Fruit fly (Drosophila melanogaster) whole organism, embryonic: ENCODE results near the gene kraken.

Experiments used
- Atf-2 ChIP-seq: fragments of 200-800 bp; sonication (Bioruptor generic); optimal IDR thresholded peaks from 2 replicates; lab custom pipeline; 2016; ENCODE audit warnings: missing biosample characterization, missing genetic modification characterization
- B-H2 ChIP-seq: fragments of 200-800 bp; sonication (Bioruptor generic); optimal IDR thresholded peaks from 2 replicates; lab custom pipeline; 2018; ENCODE audit warnings: missing biosample characterization, mild to moderate bottlenecking, missing genetic modification characterization
- Bteb2 ChIP-seq: fragments of 200-800 bp; sonication (Bioruptor generic); optimal IDR thresholded peaks from 2 replicates; lab custom pipeline; 2016; ENCODE audit warnings: missing biosample characterization, missing genetic modification characterization
- CG10274 ChIP-seq: fragments of 200-800 bp; sonication (Bioruptor generic); optimal IDR thresholded peaks from 3 replicates; lab custom pipeline; 2017; ENCODE audit warnings: missing biosample characterization, mild to moderate bottlenecking, missing genetic modification characterization
- CG10654 ChIP-seq: fragments of 200-800 bp; sonication (Bioruptor generic); optimal IDR thresholded peaks from 2 replicates; lab custom pipeline; 2016; ENCODE audit warnings: missing biosample characterization, missing genetic modification characterization
- CG11093 ChIP-seq: fragments of 200-800 bp; sonication (Bioruptor generic); IDR thresholded peaks from 3 replicates; pipeline ENCODE4 v1.3.6; 2022; ENCODE audit warnings: missing biosample characterization, missing genetic modification characterization
- CG12155 ChIP-seq: fragments of 200-800 bp; sonication (Bioruptor generic); optimal IDR thresholded peaks from 3 replicates; lab custom pipeline; 2016; ENCODE audit warnings: missing biosample characterization, missing genetic modification characterization
- CG1233 ChIP-seq: fragments of 200-800 bp; sonication (Bioruptor generic); optimal IDR thresholded peaks from 4 replicates; lab custom pipeline; 2018; ENCODE audit warnings: missing biosample characterization, mild to moderate bottlenecking, missing genetic modification characterization
- CG12659 ChIP-seq: fragments of 200-800 bp; sonication (Bioruptor generic); optimal IDR thresholded peaks from 3 replicates; lab custom pipeline; 2017; ENCODE audit warnings: mild to moderate bottlenecking, missing biosample characterization, missing genetic modification reagents, missing genetic modification characterization
- CG14014 ChIP-seq: fragments of 200-800 bp; sonication (Bioruptor generic); IDR thresholded peaks from 2 replicates; pipeline ENCODE4 v1.3.6; 2022; ENCODE audit warnings: missing biosample characterization, missing genetic modification characterization
- CG14050 ChIP-seq: fragments of 200-800 bp; sonication (Bioruptor generic); IDR thresholded peaks from 3 replicates; pipeline ENCODE4 v1.3.6; 2022; ENCODE audit warnings: missing biosample characterization, missing genetic modification characterization
- CG1603 ChIP-seq: fragments of 200-800 bp; sonication (Bioruptor generic); optimal IDR thresholded peaks from 2 replicates; lab custom pipeline; 2019; ENCODE audit warnings: missing biosample characterization, mild to moderate bottlenecking, missing genetic modification characterization, moderate library complexity
- CG18764 ChIP-seq: fragments of 200-800 bp; sonication (Bioruptor generic); optimal IDR thresholded peaks from 3 replicates; lab custom pipeline; 2016; ENCODE audit warnings: missing biosample characterization, missing genetic modification characterization
- CG2120 ChIP-seq: fragments of 200-800 bp; sonication (Bioruptor generic); optimal IDR thresholded peaks from 3 replicates; lab custom pipeline; 2016; ENCODE audit warnings: missing biosample characterization, missing genetic modification characterization
- CG31365 ChIP-seq: fragments of 200-800 bp; sonication (Bioruptor generic); optimal IDR thresholded peaks from 2 replicates; lab custom pipeline; 2018; ENCODE audit warnings: missing biosample characterization, mild to moderate bottlenecking, missing genetic modification characterization
- CG4730 ChIP-seq: fragments of 200-800 bp; sonication (Bioruptor generic); IDR thresholded peaks from 2 replicates; pipeline ENCODE4 v1.3.6; 2022; ENCODE audit warnings: missing biosample characterization, missing genetic modification characterization
- CG4820 ChIP-seq: fragments of 200-800 bp; sonication (Bioruptor generic); optimal IDR thresholded peaks from 3 replicates; lab custom pipeline; 2016; ENCODE audit warnings: missing biosample characterization, missing genetic modification characterization
- CG6254 ChIP-seq: fragments of 200-800 bp; sonication (Bioruptor generic); optimal IDR thresholded peaks from 3 replicates; lab custom pipeline; 2017; ENCODE audit warnings: mild to moderate bottlenecking, missing biosample characterization, missing genetic modification reagents, missing genetic modification characterization
- CG7745 ChIP-seq: fragments of 200-800 bp; sonication (Bioruptor generic); optimal IDR thresholded peaks from 2 replicates; lab custom pipeline; 2018; ENCODE audit warnings: missing biosample characterization, mild to moderate bottlenecking, missing genetic modification characterization, moderate library complexity
- CG8290 ChIP-seq, 3 experiments: fragments of 200-800 bp; sonication (Bioruptor generic); optimal IDR thresholded peaks; 2 replicates each; lab custom pipeline; 2016 to 2019; ENCODE audit warnings: missing biosample characterization in 3 of 3, missing genetic modification characterization in 3 of 3, mild to moderate bottlenecking in 2 of 3, moderate library complexity in 1 of 3
- CG8765 ChIP-seq: fragments of 200-800 bp; sonication (Bioruptor generic); IDR thresholded peaks from 2 replicates; pipeline ENCODE4 v1.3.6; 2022; ENCODE audit warnings: missing biosample characterization, missing genetic modification characterization
- Deaf1 ChIP-seq: fragments of 200-800 bp; optimal IDR thresholded peaks from 3 replicates; lab custom pipeline; 2019; ENCODE audit warnings: missing biosample characterization, mild to moderate bottlenecking, missing genetic modification characterization, moderate library complexity
- Dek ChIP-seq: fragments of 200-800 bp; sonication (Bioruptor generic); optimal IDR thresholded peaks from 3 replicates; lab custom pipeline; 2019; ENCODE audit warnings: missing biosample characterization, mild to moderate bottlenecking, missing genetic modification characterization, moderate library complexity
- Dll ChIP-seq: fragments of 200-800 bp; sonication (Bioruptor generic); IDR thresholded peaks from 4 replicates; pipeline ENCODE4 v1.3.6; 2022; ENCODE audit warnings: missing biosample characterization, missing genetic modification characterization; ENCODE audit not compliant: partially characterized antibody
- Dp ChIP-seq: fragments of 200-800 bp; sonication (Bioruptor generic); optimal IDR thresholded peaks from 2 replicates; lab custom pipeline; 2018; ENCODE audit warnings: missing biosample characterization, mild to moderate bottlenecking, missing genetic modification characterization, moderate library complexity
- ERR ChIP-seq: fragments of 200-800 bp; sonication (Bioruptor generic); optimal IDR thresholded peaks from 2 replicates; lab custom pipeline; 2016; ENCODE audit warnings: missing biosample characterization, missing genetic modification characterization
- Elba2 ChIP-seq: fragments of 200-800 bp; sonication (Bioruptor generic); optimal IDR thresholded peaks from 3 replicates; lab custom pipeline; 2016; ENCODE audit warnings: missing biosample characterization, missing genetic modification characterization
- Ets65A ChIP-seq: fragments of 200-800 bp; sonication (Bioruptor generic); peaks from one replicate; lab custom pipeline; 2016; ENCODE audit warnings: missing biosample characterization, missing genetic modification characterization
- Gug ChIP-seq: fragments of 200-800 bp; sonication (Bioruptor generic); IDR thresholded peaks from 4 replicates; pipeline ENCODE4 v1.3.6; 2022; ENCODE audit warnings: missing biosample characterization, missing genetic modification characterization
- HLH4C ChIP-seq: fragments of 200-800 bp; sonication (Bioruptor generic); IDR thresholded peaks from 3 replicates; pipeline ENCODE4 v1.3.6; 2022; ENCODE audit warnings: missing biosample characterization, missing genetic modification characterization; ENCODE audit not compliant: partially characterized antibody
- Hmr ChIP-seq: fragments of 200-800 bp; sonication (Bioruptor generic); optimal IDR thresholded peaks from 3 replicates; lab custom pipeline; 2017; ENCODE audit warnings: mild to moderate bottlenecking, missing biosample characterization, missing genetic modification reagents, missing genetic modification characterization
- Hr51 ChIP-seq, 2 experiments: fragments of 200-800 bp; sonication (Bioruptor generic); optimal IDR thresholded peaks; 2 replicates in 1 of 2; 3 replicates in 1 of 2; lab custom pipeline; 2016 to 2018; ENCODE audit warnings: missing biosample characterization in 2 of 2, missing genetic modification characterization in 2 of 2, mild to moderate bottlenecking in 1 of 2, moderate library complexity in 1 of 2
- Nf-YC ChIP-seq: fragments of 200-800 bp; optimal IDR thresholded peaks from 3 replicates; lab custom pipeline; 2019; ENCODE audit warnings: missing biosample characterization, mild to moderate bottlenecking, missing genetic modification characterization, moderate library complexity
- Ssrp ChIP-seq: fragments of 200-800 bp; sonication (Bioruptor generic); optimal IDR thresholded peaks from 2 replicates; lab custom pipeline; 2018; ENCODE audit warnings: missing biosample characterization, mild to moderate bottlenecking, missing genetic modification characterization, moderate library complexity
- abd-A ChIP-seq: fragments of 200-800 bp; sonication (Bioruptor generic); optimal IDR thresholded peaks from 3 replicates; lab custom pipeline; 2019; ENCODE audit warnings: missing biosample characterization, mild to moderate bottlenecking, missing genetic modification characterization, moderate library complexity
- ap ChIP-seq: fragments of 200-800 bp; sonication (Bioruptor generic); IDR thresholded peaks from 2 replicates; pipeline ENCODE4 v1.3.6; 2022; ENCODE audit warnings: missing biosample characterization, missing genetic modification characterization
- dati ChIP-seq: fragments of 200-800 bp; sonication (Bioruptor generic); IDR thresholded peaks from 2 replicates; pipeline ENCODE4 v1.3.6; 2022; ENCODE audit warnings: missing biosample characterization, missing genetic modification characterization
- dm ChIP-seq: fragments of 200-800 bp; sonication (Bioruptor generic); optimal IDR thresholded peaks from 3 replicates; lab custom pipeline; 2016; ENCODE audit warnings: missing biosample characterization, missing genetic modification characterization
- dysf ChIP-seq: fragments of 200-800 bp; sonication (Bioruptor generic); IDR thresholded peaks from 3 replicates; pipeline ENCODE4 v1.3.6; 2022; ENCODE audit warnings: missing biosample characterization, missing genetic modification characterization
- fd3F ChIP-seq: fragments of 200-800 bp; sonication (Bioruptor generic); optimal IDR thresholded peaks from 2 replicates; lab custom pipeline; 2018; ENCODE audit warnings: missing biosample characterization, mild to moderate bottlenecking, missing genetic modification characterization, moderate library complexity
- fru ChIP-seq: fragments of >200 bp; optimal IDR thresholded peaks from 2 replicates; lab custom pipeline; 2017
- gcm2 ChIP-seq: fragments of 200-800 bp; sonication (Bioruptor generic); optimal IDR thresholded peaks from 2 replicates; lab custom pipeline; 2016; ENCODE audit warnings: missing biosample characterization, missing genetic modification characterization
- lilli ChIP-seq: fragments of 200-800 bp; sonication (Bioruptor generic); optimal IDR thresholded peaks from 3 replicates; lab custom pipeline; 2016; ENCODE audit warnings: missing biosample characterization, missing genetic modification characterization
- lmd ChIP-seq: fragments of 200-800 bp; sonication (Bioruptor generic); IDR thresholded peaks from 2 replicates; pipeline ENCODE4 v1.3.6; 2022; ENCODE audit warnings: missing biosample characterization, missing genetic modification characterization
- mld ChIP-seq: fragments of 200-800 bp; sonication (Bioruptor generic); IDR thresholded peaks from 3 replicates; pipeline ENCODE4 v1.3.6; 2022; ENCODE audit warnings: missing biosample characterization, missing genetic modification characterization; ENCODE audit not compliant: partially characterized antibody
- sc ChIP-seq, 3 experiments: fragments of >200 bp in 2 of 3; fragments of 200-800 bp in 1 of 3; sonication (Bioruptor generic) in 1 of 3; optimal IDR thresholded peaks; 2 replicates in 2 of 3; 3 replicates in 1 of 3; lab custom pipeline; 2017; ENCODE audit warnings: mild to moderate bottlenecking in 1 of 3, missing biosample characterization in 1 of 3, missing genetic modification characterization in 1 of 3, missing genetic modification reagents in 1 of 3
- scrt ChIP-seq: fragments of 200-800 bp; sonication (Bioruptor generic); optimal IDR thresholded peaks from 2 replicates; lab custom pipeline; 2018; ENCODE audit warnings: missing biosample characterization, mild to moderate bottlenecking, missing genetic modification characterization, moderate library complexity
- slbo ChIP-seq: fragments of 200-800 bp; sonication (Bioruptor generic); IDR thresholded peaks from 2 replicates; pipeline ENCODE4 v1.3.6; 2022; ENCODE audit warnings: missing biosample characterization, missing genetic modification characterization
- tx ChIP-seq: fragments of 200-800 bp; sonication (Bioruptor generic); optimal IDR thresholded peaks from 2 replicates; lab custom pipeline; 2016; ENCODE audit warnings: missing biosample characterization, missing genetic modification characterization
- unpg ChIP-seq: fragments of 200-800 bp; sonication (Bioruptor generic); optimal IDR thresholded peaks from 3 replicates; lab custom pipeline; 2018; ENCODE audit warnings: missing biosample characterization, mild to moderate bottlenecking, missing genetic modification characterization, moderate library complexity

Gene kraken

DNA sequence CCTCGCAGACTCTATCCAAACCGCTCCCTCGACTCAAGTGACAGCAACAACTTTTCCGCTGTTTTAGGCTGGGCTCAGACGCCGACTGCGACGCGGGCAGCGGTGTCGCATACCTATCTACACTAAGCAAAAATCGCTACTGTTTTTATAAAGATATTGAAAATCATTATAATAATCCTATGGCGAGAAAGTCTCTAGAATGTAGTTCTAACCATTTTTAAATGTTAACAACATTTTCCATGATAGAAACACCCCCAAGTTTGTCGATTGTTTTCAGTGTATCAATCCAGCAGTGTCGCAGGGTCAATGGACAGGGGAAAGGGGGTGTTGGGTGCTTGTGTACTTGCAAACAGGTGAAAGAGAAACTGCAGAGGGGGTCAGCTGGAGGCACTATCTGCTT is 13.3 kb downstream of the kraken start (continued):
- peak; percentile 11 for TF ChIP-seq Dp (GFP tag; lab: Kevin White, UChicago)
- TF ChIP-seq HLH4C (GFP tag; lab: Robert Waterston, UW) = no peak
- TF ChIP-seq dysf (GFP tag; lab: Robert Waterston, UW) = peak; percentile 97
- peak; percentile 93 for TF ChIP-seq CG8765
- TF ChIP-seq Hmr = peak; percentile 96
- TF ChIP-seq abd-A = peak; percentile 48
- peak; percentile 91 for TF ChIP-seq CG4730 (GFP tag; lab: Robert Waterston, UW)
- TF ChIP-seq lmd = peak; percentile 96
- peak; percentile 96 for TF ChIP-seq CG1233
- TF ChIP-seq Nf-YC (tag; lab: Kevin White, UChicago) = peak; percentile 79
- TF ChIP-seq slbo (GFP tag; lab: Robert Waterston, UW) = peak; percentile 97
- peak; percentile 94 for TF ChIP-seq dati (GFP tag; lab: Robert Waterston, UW)
- peak; percentile 88 for TF ChIP-seq CG10274 (GFP tag; lab: Kevin White, UChicago)
- peak; percentile 96 for TF ChIP-seq CG14050 (GFP tag; lab: Robert Waterston, UW)
- TF ChIP-seq CG2120 (GFP tag; lab: Kevin White, UChicago) = peak; percentile 97
- no peak for TF ChIP-seq mld
- TF ChIP-seq CG4820 = peak; percentile 96
- TF ChIP-seq fru (lab: Kevin White, UChicago) = no peak
- TF ChIP-seq CG12659 = peak; percentile 96
- peak; percentile 93 for TF ChIP-seq tx (GFP tag; lab: Kevin White, UChicago)
- TF ChIP-seq Atf-2 (GFP tag; lab: Kevin White, UChicago) = peak; percentile 94
- TF ChIP-seq Hr51 (GFP tag; optimal IDR thresholded peaks at IDR 0.05; lab: Kevin White, UChicago) = peak; percentile 94 to 97
- TF ChIP-seq CG14014 (GFP tag; lab: Robert Waterston, UW) = peak; percentile 97
- TF ChIP-seq dm (GFP tag; lab: Kevin White, UChicago) = peak; percentile 87
- peak; percentile 94 for TF ChIP-seq CG10654 (GFP tag; lab: Kevin White, UChicago)
- peak; percentile 76 for TF ChIP-seq Deaf1 (tag; lab: Kevin White, UChicago)
- peak; percentile 92 for TF ChIP-seq scrt (GFP tag; lab: Kevin White, UChicago)
- peak; percentile 87 for TF ChIP-seq CG18764
- TF ChIP-seq ERR (GFP tag; lab: Kevin White, UChicago) = peak; percentile 94
- peak; percentile 81 for TF ChIP-seq CG31365 (tag; lab: Kevin White, UChicago)
- TF ChIP-seq ap = peak; percentile 95
- peak; percentile 92 for TF ChIP-seq CG6254 (GFP tag; lab: Kevin White, UChicago)
- peak; percentile 95 for TF ChIP-seq Ssrp (tag; lab: Kevin White, UChicago)
- peak; percentile 97 for TF ChIP-seq CG1603 (tag; lab: Kevin White, UChicago)
- peak; percentile 92 for TF ChIP-seq Gug (GFP tag; lab: Robert Waterston, UW)
- peak; percentile 99 for TF ChIP-seq Ets65A (GFP tag; lab: Kevin White, UChicago)
- peak; percentile 93 for TF ChIP-seq CG8290 (GFP tag; optimal IDR thresholded peaks at IDR 0.05; lab: Kevin White, UChicago)
- peak; percentile 70 to 98 for TF ChIP-seq CG8290 (tag; optimal IDR thresholded peaks at IDR 0.05; lab: Kevin White, UChicago)
- no peak for TF ChIP-seq Dll (GFP tag; lab: Robert Waterston, UW)
- no peak for TF ChIP-seq sc (optimal IDR thresholded peaks at IDR 0.05; lab: Kevin White, UChicago)
- TF ChIP-seq sc (GFP tag; optimal IDR thresholded peaks at IDR 0.05; lab: Kevin White, UChicago) = peak; percentile 90
- TF ChIP-seq CG12155 (GFP tag; lab: Kevin White, UChicago) = peak; percentile 95
- peak; percentile 82 for TF ChIP-seq B-H2 (GFP tag; lab: Kevin White, UChicago)
- peak; percentile 97 for TF ChIP-seq unpg
- peak; percentile 96 for TF ChIP-seq Dek (tag; lab: Kevin White, UChicago)
- peak; percentile 79 for TF ChIP-seq Elba2 (GFP tag; lab: Kevin White, UChicago)
- peak; percentile 95 for TF ChIP-seq gcm2 (GFP tag; lab: Kevin White, UChicago)
- TF ChIP-seq fd3F (GFP tag; lab: Kevin White, UChicago) = peak; percentile 93
- TF ChIP-seq CG7745 (tag; lab: Kevin White, UChicago) = peak; percentile 64
- peak; percentile 91 for TF ChIP-seq CG11093 (GFP tag; lab: Robert Waterston, UW)
- TF ChIP-seq Bteb2 = peak; percentile 94
- TF ChIP-seq lilli (GFP tag; lab: Kevin White, UChicago) = peak; percentile 98
